Worm (Caenorhabditis elegans) whole organism, L1 larva: ENCODE data around the gene ZK1058.9.

Experiments used
- ceh-82 ChIP-seq, 3 experiments: fragments of 150-350 bp in 1 of 3; sonication (generic microtip) in 2 of 3; optimal IDR thresholded peaks; 2 replicates each; lab custom pipeline; 2014 to 2017; ENCODE audit warnings: missing biosample characterization in 3 of 3, missing genetic modification characterization in 3 of 3
- ceh-88 ChIP-seq: fragments of 200-800 bp; sonication (Bioruptor generic); IDR thresholded peaks from 2 replicates; pipeline ENCODE4 v1.3.6; 2022; ENCODE audit warnings: missing genetic modification characterization, missing compliant biosample characterization
- fkh-10 ChIP-seq: sonication (generic microtip); optimal IDR thresholded peaks from 2 replicates; lab custom pipeline; 2017; ENCODE audit warnings: missing biosample characterization, missing genetic modification reagents, missing genetic modification characterization
- lin-14 ChIP-seq: fragments of 200-800 bp; sonication (Bioruptor generic); optimal IDR thresholded peaks from 2 replicates; lab custom pipeline; 2018; ENCODE audit warnings: mild to moderate bottlenecking, missing genetic modification characterization, moderate library complexity, missing compliant biosample characterization
- lin-39 ChIP-seq: fragments of 150-350 bp; optimal IDR thresholded peaks from 2 replicates; lab custom pipeline; 2014; ENCODE audit warnings: missing biosample characterization, missing genetic modification reagents, missing genetic modification characterization
- nhr-11 ChIP-seq: fragments of 150-350 bp; optimal IDR thresholded peaks from 2 replicates; lab custom pipeline; 2014; ENCODE audit warnings: missing biosample characterization, missing genetic modification characterization
- nhr-20 ChIP-seq: sonication (generic microtip); optimal IDR thresholded peaks from 2 replicates; lab custom pipeline; 2016; ENCODE audit warnings: mild to moderate bottlenecking, missing genetic modification characterization, missing compliant biosample characterization
- nhr-28 ChIP-seq: fragments of 150-350 bp; optimal IDR thresholded peaks from 2 replicates; lab custom pipeline; 2014; ENCODE audit warnings: missing biosample characterization, missing genetic modification characterization
- rnt-1 ChIP-seq: sonication (generic microtip); optimal IDR thresholded peaks from 2 replicates; lab custom pipeline; 2016; ENCODE audit warnings: mild to moderate bottlenecking, missing genetic modification characterization, moderate library complexity, missing compliant biosample characterization
- sptf-1 ChIP-seq: fragments of 150-350 bp; optimal IDR thresholded peaks from 2 replicates; lab custom pipeline; 2014; ENCODE audit warnings: missing biosample characterization, missing genetic modification characterization
- unc-86 ChIP-seq: sonication (generic microtip); optimal IDR thresholded peaks from 2 replicates; lab custom pipeline; 2016; ENCODE audit warnings: missing genetic modification characterization, missing compliant biosample characterization
- zag-1 ChIP-seq: fragments of 150-350 bp; optimal IDR thresholded peaks from 2 replicates; lab custom pipeline; 2014; ENCODE audit warnings: missing biosample characterization, missing genetic modification characterization

DNA sequence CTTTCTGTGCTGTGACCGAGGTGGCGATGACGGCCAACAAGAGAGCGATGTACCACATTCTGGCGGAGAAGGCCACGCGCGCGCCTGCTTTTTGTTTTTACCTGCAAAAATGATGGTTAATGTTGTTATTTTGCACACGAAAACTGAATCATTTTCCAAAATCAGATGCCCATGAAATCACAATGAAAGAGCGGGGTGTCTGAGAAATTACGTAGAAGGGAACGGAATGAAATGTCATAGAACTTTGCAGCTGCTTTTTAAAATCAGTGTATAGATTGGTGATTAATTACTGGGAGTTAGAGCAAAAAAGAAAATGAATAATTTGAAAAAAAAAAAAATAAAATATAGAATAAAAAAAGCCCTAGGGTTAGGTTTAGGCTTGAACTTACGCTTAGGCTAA is 9.8 kb upstream of the ZK1058.9 start, which contains the start of gene npl-10:
- TF ChIP-seq fkh-10 (GFP tag; lab: Kevin White, UChicago): no peak
- no peak for TF ChIP-seq unc-86 (tag; lab: Kevin White, UChicago)
- no peak for TF ChIP-seq nhr-11 (tag; lab: Kevin White, UChicago)
- TF ChIP-seq rnt-1 (tag; lab: Kevin White, UChicago): no peak
- no peak for TF ChIP-seq nhr-28
- no peak for TF ChIP-seq sptf-1 (tag; lab: Kevin White, UChicago)
- TF ChIP-seq lin-39: no peak
- no peak for TF ChIP-seq ceh-88 (GFP tag; lab: Robert Waterston, UW)
- TF ChIP-seq lin-14 (GFP tag; lab: Kevin White, UChicago): no peak
- TF ChIP-seq ceh-82 (tag; optimal IDR thresholded peaks at IDR 0.05; lab: Kevin White, UChicago): no peak
- no peak for TF ChIP-seq nhr-20 (tag; lab: Kevin White, UChicago)
- no peak for TF ChIP-seq zag-1 (tag; lab: Kevin White, UChicago)
